Worm (Caenorhabditis elegans): ENCODE data around the gene F45G2.9.

ce11 chrIII:13439415-13439814 is 2.7 kb upstream of the F45G2.9 start, which contains the start of gene ciao-2B:
- no peak for TF ChIP-seq klf-2 (GFP tag; conservative IDR thresholded peaks at IDR 0.05)
- TF ChIP-seq T22C8.4 (GFP tag; IDR thresholded peaks at IDR 0.05), result no peak
- TF ChIP-seq flt-1 (GFP tag; IDR thresholded peaks at IDR 0.05), result no peak
- no peak for TF ChIP-seq cog-1 (tag; optimal IDR thresholded peaks at IDR 0.05)
- TF ChIP-seq ztf-23 (GFP tag; IDR thresholded peaks at IDR 0.05), result no peak
- TF ChIP-seq tab-1 (GFP tag; IDR thresholded peaks at IDR 0.05), result no peak
- TF ChIP-seq med-1 (GFP tag; optimal IDR thresholded peaks at IDR 0.05; ENCODE audit: insufficient read depth), result no peak
- no peak for TF ChIP-seq ref-1 (GFP tag; conservative IDR thresholded peaks at IDR 0.05)
- no peak for TF ChIP-seq ztf-29 (GFP tag; IDR thresholded peaks at IDR 0.05)

Measured in whole organism, midembryonic.